Fruit fly (Drosophila melanogaster) S2 (cell line): ENCODE data around the gene CG2310.

Experiments
- CG8478 ChIP-seq: fragments of >200 bp; optimal IDR thresholded peaks from 2 replicates; lab custom pipeline; 2018
- CTCF ChIP-seq, 2 experiments: fragments of >200 bp; optimal IDR thresholded peaks; 2 replicates each; lab custom pipeline; 2018

DNA sequence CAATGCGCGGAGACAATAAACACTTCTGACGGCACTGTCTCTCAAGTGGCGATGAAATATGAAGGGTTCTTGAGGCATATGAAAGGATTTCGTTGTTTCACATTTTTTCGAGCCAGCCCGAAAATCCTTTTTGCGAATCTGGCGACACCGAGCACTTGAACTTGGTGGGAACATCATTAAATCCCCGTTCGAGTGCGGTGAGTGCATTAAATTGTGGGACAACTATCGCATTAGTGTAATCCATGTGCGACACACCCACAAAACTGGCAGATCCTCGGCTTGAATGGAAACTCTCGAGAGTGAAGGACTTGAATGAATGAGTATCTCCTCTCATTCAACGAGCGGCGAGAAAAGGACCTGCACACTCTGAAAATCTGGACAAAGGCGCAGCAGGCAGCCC is 23.4 kb upstream of the CG2310 start:
- TF ChIP-seq CTCF (optimal IDR thresholded peaks at IDR 0.05; lab: Kevin White, UChicago) (no peak), CG8478 (lab: Kevin White, UChicago) (no peak)
